Fruit fly (Drosophila melanogaster): Measurements from ENCODE around the gene Elys.

Gene Elys

dm6 chrX:19696845-19697244 lies 44.7 kb downstream of the Elys start, which contains the start of gene Cdc42 (continued):
- TF ChIP-seq CG3995 (GFP tag; optimal IDR thresholded peaks at IDR 0.05) (peak; percentile 92), CG6813 (GFP tag; optimal IDR thresholded peaks at IDR 0.05) (no peak), CG7357 (GFP tag; IDR thresholded peaks at IDR 0.05) (no peak), H2.0 (GFP tag; IDR thresholded peaks at IDR 0.05) (peak; percentile 3; the same call in 1 of the 2 replicates), CG9932 (GFP tag; IDR thresholded peaks at IDR 0.05) (peak; percentile 41; the same call in 1 of the 2 replicates), HLH4C (GFP tag; IDR thresholded peaks at IDR 0.05; ENCODE audit: partially characterized antibody) (0 out of 3 replicates have a peak, but pooled peaks have one; percentile 34), jigr1 (GFP tag; IDR thresholded peaks at IDR 0.05) (no peak), pzg (GFP tag; optimal IDR thresholded peaks at IDR 0.05) (peak; percentile 66), CG9609 (GFP tag; optimal IDR thresholded peaks at IDR 0.05) (no peak), caup (GFP tag; optimal IDR thresholded peaks at IDR 0.05; ENCODE audit: severe bottlenecking) (no peak), BtbVII (GFP tag; optimal IDR thresholded peaks at IDR 0.05) (no peak), CG9727 (GFP tag; optimal IDR thresholded peaks at IDR 0.05) (no peak), CG34224 (GFP tag; IDR thresholded peaks at IDR 0.05; ENCODE audit: partially characterized antibody) (no peak), Sry-δ (GFP tag; optimal IDR thresholded peaks at IDR 0.05) (peak; percentile 71), CG13123 (GFP tag; optimal IDR thresholded peaks at IDR 0.05) (no peak), Bgb (GFP tag; IDR thresholded peaks at IDR 0.05; ENCODE audit: partially characterized antibody) (0 out of 2 replicates have a peak, but pooled peaks have one; percentile 6), oc (tag; optimal IDR thresholded peaks at IDR 0.05) (no peak), CG10321 (GFP tag; IDR thresholded peaks at IDR 0.05) (peak; percentile 46; the same call in 1 of the 2 replicates), Lpt (GFP tag; optimal IDR thresholded peaks at IDR 0.05) (no peak), nerfin-2 (GFP tag; IDR thresholded peaks at IDR 0.05; ENCODE audit: partially characterized antibody) (0 out of 2 replicates have a peak, but pooled peaks have one; percentile 31), MBD-R2 (GFP tag; IDR thresholded peaks at IDR 0.05) (peak; percentile 51), zfh1 (GFP tag; IDR thresholded peaks at IDR 0.05) (peak; percentile 34; the same call in 2 of the 3 replicates), knrl (GFP tag; IDR thresholded peaks at IDR 0.05; ENCODE audit: partially characterized antibody) (0 out of 3 replicates have a peak, but pooled peaks have one; percentile 11), CG12744 (GFP tag; optimal IDR thresholded peaks at IDR 0.05) (no peak), CG3065 (GFP tag; optimal IDR thresholded peaks at IDR 0.05) (no peak), lmd (GFP tag; IDR thresholded peaks at IDR 0.05) (no peak), stwl (tag; optimal IDR thresholded peaks at IDR 0.05) (peak; percentile 32), CG15514 (GFP tag; optimal IDR thresholded peaks at IDR 0.05) (peak; percentile 42), trem (tag; optimal IDR thresholded peaks at IDR 0.05) (peak; percentile 19), Blimp-1 (GFP tag; optimal IDR thresholded peaks at IDR 0.05) (no peak), CG3847 (GFP tag; IDR thresholded peaks at IDR 0.05) (0 out of 2 replicates have a peak, but pooled peaks have one; percentile 17), Dp (GFP tag; optimal IDR thresholded peaks at IDR 0.05) (peak; percentile 4), Hey (tag; optimal IDR thresholded peaks at IDR 0.05) (no peak), Sin3A (optimal IDR thresholded peaks at IDR 0.05) (no peak), CG1024 (GFP tag; IDR thresholded peaks at IDR 0.05) (peak; percentile 30; the same call in 1 of the 2 replicates), dimm (GFP tag; IDR thresholded peaks at IDR 0.05) (no peak), CG12659 (GFP tag; optimal IDR thresholded peaks at IDR 0.05) (peak; percentile 29), klu (GFP tag; IDR thresholded peaks at IDR 0.05) (no peak), Ravus (GFP tag; IDR thresholded peaks at IDR 0.05) (no peak), ro (GFP tag; IDR thresholded peaks at IDR 0.05) (no peak), Dref (GFP tag; IDR thresholded peaks at IDR 0.05) (peak; percentile 43), sr (GFP tag; IDR thresholded peaks at IDR 0.05) (0 out of 3 replicates have a peak, but pooled peaks have one; percentile 34), peb (GFP tag; IDR thresholded peaks at IDR 0.05) (no peak), Dek (tag; optimal IDR thresholded peaks at IDR 0.05) (no peak), Rfx (GFP tag; IDR thresholded peaks at IDR 0.05) (peak; percentile 43; the same call in 1 of the 2 replicates), schlank (tag; optimal IDR thresholded peaks at IDR 0.05) (no peak), Med (GFP tag) (peak; percentile 87), CG6175 (GFP tag; IDR thresholded peaks at IDR 0.05) (no peak), Pdp1 (GFP tag; optimal IDR thresholded peaks at IDR 0.05) (peak in 1 of 2 experiments; percentile 6), CG5245 (GFP tag; optimal IDR thresholded peaks at IDR 0.05) (no peak)

All from whole organism, embryonic.